Worm (Caenorhabditis elegans): ENCODE results near the gene srg-47.

DNA sequence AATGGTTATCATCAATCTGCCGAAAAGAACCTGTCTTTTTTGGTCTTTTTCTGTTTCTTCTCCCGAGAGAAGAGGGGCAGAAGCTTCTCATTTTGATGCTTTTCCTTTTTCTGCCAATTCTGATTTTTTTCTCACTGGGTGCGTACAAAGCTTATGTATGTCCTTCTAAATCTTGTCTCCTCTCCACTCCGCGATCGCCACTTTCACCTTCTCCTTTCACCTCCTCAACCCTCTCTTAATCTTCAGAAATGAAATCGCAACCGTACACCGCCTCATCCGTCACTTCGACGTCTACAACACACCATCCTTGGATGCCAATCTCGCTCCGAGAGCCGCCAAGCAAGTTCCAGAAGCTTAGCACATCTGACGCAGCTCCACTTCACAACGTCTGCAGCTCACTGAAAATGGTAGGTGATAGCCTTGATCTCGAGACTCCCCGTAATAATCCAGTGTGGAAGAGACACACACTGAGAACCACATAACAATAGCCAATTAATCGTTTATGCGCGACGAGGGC is 48.0 kb downstream of the srg-47 start, which contains the start of gene R02D5.1:
- TF ChIP-seq lin-15B (tag; optimal IDR thresholded peaks at IDR 0.05) (no peak), pag-3 (tag; optimal IDR thresholded peaks at IDR 0.05; ENCODE audit: borderline replicate concordance, insufficient read depth) (no peak), lin-14 (GFP tag; optimal IDR thresholded peaks at IDR 0.05) (no peak), grh-1 (GFP tag; IDR thresholded peaks at IDR 0.05) (no peak), irx-1 (tag; optimal IDR thresholded peaks at IDR 0.05) (no peak), fos-1 (tag; optimal IDR thresholded peaks at IDR 0.05) (no peak), lsy-2 (tag; optimal IDR thresholded peaks at IDR 0.05) (no peak), nhr-90 (tag; optimal IDR thresholded peaks at IDR 0.05; ENCODE audit: poor library complexity) (no peak), jun-1 (tag; optimal IDR thresholded peaks at IDR 0.05) (no peak), ztf-11 (tag; optimal IDR thresholded peaks at IDR 0.05) (no peak), nhr-28 (tag; optimal IDR thresholded peaks at IDR 0.05) (no peak), fkh-10 (GFP tag; optimal IDR thresholded peaks at IDR 0.05) (no peak), mdl-1 (tag; optimal IDR thresholded peaks at IDR 0.05) (no peak), nhr-71 (tag; optimal IDR thresholded peaks at IDR 0.05) (no peak)
